Fruit fly (Drosophila melanogaster): ENCODE data around the gene Mettl3.

Gene Mettl3

dm6 chr3R:24001150-24001549, 30.8 kb upstream of the Mettl3 start:
- TF ChIP-seq crol (GFP tag; IDR thresholded peaks at IDR 0.05) (peak; percentile 71), twi (tag; optimal IDR thresholded peaks at IDR 0.05) (peak; percentile 72), luna (GFP tag; optimal IDR thresholded peaks at IDR 0.05) (no peak), CG15696 (tag; optimal IDR thresholded peaks at IDR 0.05) (no peak), CG3838 (GFP tag; optimal IDR thresholded peaks at IDR 0.05) (no peak), Hr78 (GFP tag; optimal IDR thresholded peaks at IDR 0.05) (peak in 1 of 2 experiments; percentile 10), CG10543 (GFP tag; optimal IDR thresholded peaks at IDR 0.05) (peak; percentile 16), sd (tag; optimal IDR thresholded peaks at IDR 0.05) (peak; percentile 41), gce (GFP tag; IDR thresholded peaks at IDR 0.05) (no peak), Med (GFP tag) (peak; percentile 5), CG12769 (tag; optimal IDR thresholded peaks at IDR 0.05) (peak; percentile 41), Blimp-1 (GFP tag; optimal IDR thresholded peaks at IDR 0.05) (peak; percentile 85), kni (GFP tag; optimal IDR thresholded peaks at IDR 0.05) (peak; percentile 47), insv (GFP tag; optimal IDR thresholded peaks at IDR 0.05) (peak in 1 of 2 experiments; percentile 46), Vsx1 (GFP tag; optimal IDR thresholded peaks at IDR 0.05) (peak; percentile 29)

- TF ChIP-seq CG31365 (tag; optimal IDR thresholded peaks at IDR 0.05): no peak
- TF ChIP-seq CG2199 (GFP tag; IDR thresholded peaks at IDR 0.05): 0 out of 3 replicates have a peak, but pooled peaks have one; percentile 18
- TF ChIP-seq CG16863 (GFP tag; optimal IDR thresholded peaks at IDR 0.05): no peak
- peak; percentile 87 for TF ChIP-seq nom (GFP tag; optimal IDR thresholded peaks at IDR 0.05)
- TF ChIP-seq CG8924 (tag; optimal IDR thresholded peaks at IDR 0.05): no peak
Observed at dm6 chr3R:24003948-24004347, 28.0 kb upstream of the Mettl3 start.

- no peak for TF ChIP-seq Elba2 (GFP tag; optimal IDR thresholded peaks at IDR 0.05)
- TF ChIP-seq inv (GFP tag; IDR thresholded peaks at IDR 0.05; ENCODE audit: partially characterized antibody): no peak
- TF ChIP-seq usp (GFP tag; optimal IDR thresholded peaks at IDR 0.05): no peak
- TF ChIP-seq CG18011 (GFP tag; optimal IDR thresholded peaks at IDR 0.05): no peak
- TF ChIP-seq Ssrp (tag; optimal IDR thresholded peaks at IDR 0.05): no peak
- no peak for TF ChIP-seq Asciz (GFP tag; optimal IDR thresholded peaks at IDR 0.05)
- TF ChIP-seq nau (GFP tag; optimal IDR thresholded peaks at IDR 0.05): peak; percentile 1
- TF ChIP-seq Hey (tag; optimal IDR thresholded peaks at IDR 0.05): peak; percentile 83
- TF ChIP-seq ewg (GFP tag; optimal IDR thresholded peaks at IDR 0.05): no peak
- no peak for TF ChIP-seq HLH3B (GFP tag; IDR thresholded peaks at IDR 0.05)
- TF ChIP-seq jumu (GFP tag; optimal IDR thresholded peaks at IDR 0.05): no peak
- peak; percentile 96 for TF ChIP-seq Sry-β (GFP tag; optimal IDR thresholded peaks at IDR 0.05)
- no peak for TF ChIP-seq Spps (tag; optimal IDR thresholded peaks at IDR 0.05)
- no peak for TF ChIP-seq ham (GFP tag; IDR thresholded peaks at IDR 0.05)
- no peak for TF ChIP-seq CG7786 (GFP tag; optimal IDR thresholded peaks at IDR 0.05)
- TF ChIP-seq CG4617 (GFP tag; optimal IDR thresholded peaks at IDR 0.05; ENCODE audit: borderline replicate concordance): no peak
- TF ChIP-seq vfl (GFP tag; optimal IDR thresholded peaks at IDR 0.05): no peak
- peak; percentile 37 for TF ChIP-seq Jarid2 (GFP tag; optimal IDR thresholded peaks at IDR 0.05)
- TF ChIP-seq Hr78 (GFP tag; optimal IDR thresholded peaks at IDR 0.05): no peak
- no peak for TF ChIP-seq CG30431 (GFP tag; optimal IDR thresholded peaks at IDR 0.05)
- no peak for TF ChIP-seq Nf-YA (GFP tag; IDR thresholded peaks at IDR 0.05)
- no peak for TF ChIP-seq toy (GFP tag; IDR thresholded peaks at IDR 0.05)
- TF ChIP-seq pan (optimal IDR thresholded peaks at IDR 0.05): no peak
- peak in 1 of 2 experiments; percentile 19 for TF ChIP-seq pan (GFP tag; optimal IDR thresholded peaks at IDR 0.05 in 1 of 2, IDR thresholded peaks at IDR 0.05 in 1 of 2)
- no peak for TF ChIP-seq phol (tag; optimal IDR thresholded peaks at IDR 0.05)
- TF ChIP-seq hth (optimal IDR thresholded peaks at IDR 0.05): no peak
- TF ChIP-seq CG14441 (GFP tag; IDR thresholded peaks at IDR 0.05): no peak
- TF ChIP-seq CG30020 (tag; optimal IDR thresholded peaks at IDR 0.05): no peak
Observed at dm6 chr3R:24006449-24007159, 25.4 kb upstream of the Mettl3 start.

Measured in whole organism, embryonic.